Fruit fly (Drosophila melanogaster) whole organism, embryonic: ENCODE data around the gene CG11367.

ENCODE experiments used
- Ada2b ChIP-seq: fragments of 200-800 bp; sonication (Bioruptor generic); IDR thresholded peaks from 2 replicates; pipeline ENCODE4 v1.3.6; 2022; ENCODE audit warnings: missing biosample characterization, missing genetic modification characterization
- CG10366 ChIP-seq: fragments of 200-800 bp; sonication (Bioruptor generic); IDR thresholded peaks from 2 replicates; pipeline ENCODE4 v1.3.6; 2022; ENCODE audit warnings: missing biosample characterization, missing genetic modification characterization
- CG10565 ChIP-seq: fragments of 200-800 bp; sonication (Bioruptor generic); optimal IDR thresholded peaks from 3 replicates; lab custom pipeline; 2016; ENCODE audit warnings: missing biosample characterization, mild to moderate bottlenecking, missing genetic modification characterization
- CG10959 ChIP-seq: fragments of 200-800 bp; sonication (Bioruptor generic); IDR thresholded peaks from 2 replicates; pipeline ENCODE4 v1.3.6; 2022; ENCODE audit warnings: missing biosample characterization, missing genetic modification characterization
- CG11560 ChIP-seq: fragments of 200-800 bp; sonication (Bioruptor generic); IDR thresholded peaks from 3 replicates; pipeline ENCODE4 v1.3.6; 2022; ENCODE audit warnings: missing biosample characterization, missing genetic modification characterization
- CG1233 ChIP-seq: fragments of 200-800 bp; sonication (Bioruptor generic); optimal IDR thresholded peaks from 4 replicates; lab custom pipeline; 2018; ENCODE audit warnings: missing biosample characterization, mild to moderate bottlenecking, missing genetic modification characterization
- CG12659 ChIP-seq: fragments of 200-800 bp; sonication (Bioruptor generic); optimal IDR thresholded peaks from 3 replicates; lab custom pipeline; 2017; ENCODE audit warnings: mild to moderate bottlenecking, missing biosample characterization, missing genetic modification reagents, missing genetic modification characterization
- CG13894 ChIP-seq: fragments of 200-800 bp; sonication (Bioruptor generic); optimal IDR thresholded peaks from 3 replicates; lab custom pipeline; 2018; ENCODE audit warnings: missing biosample characterization, mild to moderate bottlenecking, missing genetic modification characterization, moderate library complexity
- CG15514 ChIP-seq: fragments of 200-800 bp; sonication (Bioruptor generic); optimal IDR thresholded peaks from 3 replicates; lab custom pipeline; 2017; ENCODE audit warnings: missing biosample characterization, missing genetic modification characterization, mild to moderate bottlenecking, moderate library complexity, missing genetic modification reagents
- CG15696 ChIP-seq: fragments of 200-800 bp; sonication (Bioruptor generic); optimal IDR thresholded peaks from 2 replicates; lab custom pipeline; 2019; ENCODE audit warnings: missing biosample characterization, mild to moderate bottlenecking, missing genetic modification characterization, moderate library complexity
- CG1647 ChIP-seq: fragments of 200-800 bp; sonication (Bioruptor generic); optimal IDR thresholded peaks from 3 replicates; lab custom pipeline; 2016; ENCODE audit warnings: missing biosample characterization, missing genetic modification characterization
- CG18476 ChIP-seq: fragments of 200-800 bp; sonication (Bioruptor generic); optimal IDR thresholded peaks from 2 replicates; lab custom pipeline; 2016; ENCODE audit warnings: missing biosample characterization, mild to moderate bottlenecking, missing genetic modification characterization
- CG2712 ChIP-seq: fragments of 200-800 bp; optimal IDR thresholded peaks from 3 replicates; lab custom pipeline; 2019; ENCODE audit warnings: missing biosample characterization, mild to moderate bottlenecking, missing genetic modification characterization, moderate library complexity
- CG7556 ChIP-seq: fragments of 200-800 bp; sonication (Bioruptor generic); optimal IDR thresholded peaks from 2 replicates; lab custom pipeline; 2017; ENCODE audit warnings: missing biosample characterization, mild to moderate bottlenecking, missing genetic modification characterization
- CG9215 ChIP-seq: fragments of 200-800 bp; sonication (Bioruptor generic); IDR thresholded peaks from 2 replicates; pipeline ENCODE4 v1.3.6; 2022; ENCODE audit warnings: missing biosample characterization, missing genetic modification characterization
- CG9437 ChIP-seq: fragments of 200-800 bp; sonication (Bioruptor generic); optimal IDR thresholded peaks from 2 replicates; lab custom pipeline; 2018; ENCODE audit warnings: missing biosample characterization, mild to moderate bottlenecking, missing genetic modification characterization
- D ChIP-seq, 2 experiments: fragments of 200-800 bp in 1 of 2; fragments of >200 bp in 1 of 2; sonication (Bioruptor generic) in 1 of 2; optimal IDR thresholded peaks; 2 replicates in 1 of 2; 3 replicates in 1 of 2; lab custom pipeline; 2017; ENCODE audit warnings: mild to moderate bottlenecking in 1 of 2, missing biosample characterization in 1 of 2, missing genetic modification characterization in 1 of 2, missing genetic modification reagents in 1 of 2
- D19B ChIP-seq: fragments of 200-800 bp; sonication (Bioruptor generic); optimal IDR thresholded peaks from 2 replicates; lab custom pipeline; 2017; ENCODE audit warnings: missing biosample characterization, mild to moderate bottlenecking, missing genetic modification characterization
- Dfd ChIP-seq, 2 experiments: fragments of >200 bp; optimal IDR thresholded peaks; 2 replicates each; lab custom pipeline; 2017; ENCODE audit warnings: missing biosample characterization in 2 of 2, missing genetic modification characterization in 2 of 2
- Gsc ChIP-seq: fragments of 200-800 bp; sonication (Bioruptor generic); IDR thresholded peaks from 2 replicates; pipeline ENCODE4 v1.3.6; 2022; ENCODE audit warnings: missing biosample characterization, missing genetic modification characterization
- HLH54F ChIP-seq: fragments of 200-800 bp; sonication (Bioruptor generic); optimal IDR thresholded peaks from 3 replicates; lab custom pipeline; 2016; ENCODE audit warnings: missing biosample characterization, missing genetic modification characterization
- Hr78 ChIP-seq, 2 experiments: fragments of 200-800 bp in 1 of 2; fragments of >200 bp in 1 of 2; sonication (Bioruptor generic) in 1 of 2; optimal IDR thresholded peaks; 2 replicates each; lab custom pipeline; 2017 to 2019; ENCODE audit warnings: missing biosample characterization in 2 of 2, missing genetic modification characterization in 2 of 2, mild to moderate bottlenecking in 1 of 2, moderate library complexity in 1 of 2
- Med ChIP-seq: fragments of 200-800 bp; sonication (Bioruptor generic); peaks from one replicate; lab custom pipeline; 2016; ENCODE audit warnings: missing biosample characterization, missing genetic modification characterization, mild to moderate bottlenecking, inconsistent platforms, moderate library complexity
- Mrtf ChIP-seq: fragments of 200-800 bp; sonication (Bioruptor generic); IDR thresholded peaks from 3 replicates; pipeline ENCODE4 v1.3.6; 2022; ENCODE audit warnings: missing biosample characterization, missing genetic modification characterization
- NfI ChIP-seq: fragments of 200-800 bp; sonication (Bioruptor generic); optimal IDR thresholded peaks from 3 replicates; lab custom pipeline; 2018; ENCODE audit warnings: missing biosample characterization, mild to moderate bottlenecking, missing genetic modification characterization, moderate library complexity
- Pdp1 ChIP-seq, 2 experiments: fragments of 200-800 bp; sonication (Bioruptor generic); optimal IDR thresholded peaks; 3 replicates each; lab custom pipeline; 2016; ENCODE audit warnings: missing biosample characterization in 2 of 2, missing genetic modification characterization in 2 of 2, mild to moderate bottlenecking in 1 of 2, moderate library complexity in 1 of 2
- Sry-δ ChIP-seq: fragments of 200-800 bp; sonication (Bioruptor generic); optimal IDR thresholded peaks from 2 replicates; lab custom pipeline; 2016; ENCODE audit warnings: missing biosample characterization, missing genetic modification characterization
- Taf1 ChIP-seq: fragments of 200-800 bp; sonication (Bioruptor generic); IDR thresholded peaks from 2 replicates; pipeline ENCODE4 v1.3.6; 2022; ENCODE audit warnings: missing biosample characterization, missing genetic modification characterization
- ac ChIP-seq: fragments of 200-800 bp; sonication (Bioruptor generic); optimal IDR thresholded peaks from 3 replicates; lab custom pipeline; 2017; ENCODE audit warnings: missing biosample characterization, mild to moderate bottlenecking, missing genetic modification characterization
- cg ChIP-seq: fragments of 200-800 bp; sonication (Bioruptor generic); optimal IDR thresholded peaks from 3 replicates; lab custom pipeline; 2019; ENCODE audit warnings: missing biosample characterization, mild to moderate bottlenecking, missing genetic modification characterization, moderate library complexity
- crc ChIP-seq: fragments of 200-800 bp; sonication (Bioruptor generic); optimal IDR thresholded peaks from 2 replicates; lab custom pipeline; 2016; ENCODE audit warnings: missing biosample characterization, missing genetic modification characterization
- dan ChIP-seq: fragments of 200-800 bp; sonication (Bioruptor generic); IDR thresholded peaks from 2 replicates; pipeline ENCODE4 v1.3.6; 2022; ENCODE audit warnings: missing biosample characterization, missing genetic modification characterization
- kay ChIP-seq: fragments of 200-800 bp; sonication (Bioruptor generic); optimal IDR thresholded peaks from 2 replicates; lab custom pipeline; 2016; ENCODE audit warnings: missing biosample characterization, missing genetic modification characterization
- lmd ChIP-seq: fragments of 200-800 bp; sonication (Bioruptor generic); IDR thresholded peaks from 2 replicates; pipeline ENCODE4 v1.3.6; 2022; ENCODE audit warnings: missing biosample characterization, missing genetic modification characterization
- luna ChIP-seq: fragments of 200-800 bp; sonication (Bioruptor generic); optimal IDR thresholded peaks from 2 replicates; lab custom pipeline; 2016; ENCODE audit warnings: missing biosample characterization, missing genetic modification characterization
- maf-S ChIP-seq: fragments of 200-800 bp; sonication (Bioruptor generic); optimal IDR thresholded peaks from 2 replicates; lab custom pipeline; 2016; ENCODE audit warnings: missing biosample characterization, missing genetic modification characterization
- nau ChIP-seq: fragments of 200-800 bp; sonication (Bioruptor generic); optimal IDR thresholded peaks from 3 replicates; lab custom pipeline; 2017; ENCODE audit warnings: missing biosample characterization, mild to moderate bottlenecking, missing genetic modification characterization, missing genetic modification reagents
- odd ChIP-seq: fragments of 200-800 bp; sonication (Bioruptor generic); optimal IDR thresholded peaks from 2 replicates; lab custom pipeline; 2017; ENCODE audit warnings: missing biosample characterization, mild to moderate bottlenecking, missing genetic modification characterization
- scrt ChIP-seq: fragments of 200-800 bp; sonication (Bioruptor generic); optimal IDR thresholded peaks from 2 replicates; lab custom pipeline; 2018; ENCODE audit warnings: missing biosample characterization, mild to moderate bottlenecking, missing genetic modification characterization, moderate library complexity
- seq ChIP-seq: fragments of 200-800 bp; sonication (Bioruptor generic); IDR thresholded peaks from 2 replicates; pipeline ENCODE4 v1.3.6; 2022; ENCODE audit warnings: missing biosample characterization, missing genetic modification characterization
- sim ChIP-seq: fragments of 200-800 bp; sonication (Bioruptor generic); IDR thresholded peaks from 2 replicates; pipeline ENCODE4 v1.3.6; 2022; ENCODE audit warnings: missing biosample characterization, missing genetic modification characterization
- sisA ChIP-seq: fragments of 200-800 bp; sonication (Bioruptor generic); IDR thresholded peaks from 2 replicates; pipeline ENCODE4 v1.3.6; 2022; ENCODE audit warnings: missing biosample characterization, missing genetic modification characterization
- sna ChIP-seq: fragments of 200-800 bp; sonication (Bioruptor generic); IDR thresholded peaks from 2 replicates; pipeline ENCODE4 v1.3.6; 2022; ENCODE audit warnings: missing biosample characterization, missing genetic modification characterization; ENCODE audit not compliant: partially characterized antibody
- ssp ChIP-seq: fragments of 200-800 bp; sonication (Bioruptor generic); IDR thresholded peaks from 2 replicates; pipeline ENCODE4 v1.3.6; 2022; ENCODE audit warnings: missing biosample characterization, missing genetic modification characterization
- tll ChIP-seq, 2 experiments: fragments of 200-800 bp in 1 of 2; fragments of >200 bp in 1 of 2; sonication (Bioruptor generic) in 1 of 2; optimal IDR thresholded peaks; 2 replicates each; lab custom pipeline; 2017 to 2019; ENCODE audit warnings: missing biosample characterization in 2 of 2, missing genetic modification characterization in 2 of 2, mild to moderate bottlenecking in 1 of 2, moderate library complexity in 1 of 2
- toy ChIP-seq: fragments of 200-800 bp; sonication (Bioruptor generic); IDR thresholded peaks from 2 replicates; pipeline ENCODE4 v1.3.6; 2022; ENCODE audit warnings: missing biosample characterization, missing genetic modification characterization
- trem ChIP-seq: fragments of 200-800 bp; optimal IDR thresholded peaks from 3 replicates; lab custom pipeline; 2019; ENCODE audit warnings: missing biosample characterization, mild to moderate bottlenecking, missing genetic modification characterization, moderate library complexity
- ttk ChIP-seq: fragments of 200-800 bp; sonication (Bioruptor generic); IDR thresholded peaks from 2 replicates; pipeline ENCODE4 v2.1.2; 2022; ENCODE audit warnings: missing biosample characterization, missing genetic modification characterization
- wdn ChIP-seq: fragments of 200-800 bp; sonication (Bioruptor generic); IDR thresholded peaks from 2 replicates; pipeline ENCODE4 v1.3.6; 2022; ENCODE audit warnings: missing biosample characterization, missing genetic modification characterization
- zfh2 ChIP-seq: fragments of 200-800 bp; sonication (Bioruptor generic); optimal IDR thresholded peaks from 2 replicates; lab custom pipeline; 2016; ENCODE audit warnings: missing biosample characterization, missing genetic modification characterization

CG11367 gene

DNA sequence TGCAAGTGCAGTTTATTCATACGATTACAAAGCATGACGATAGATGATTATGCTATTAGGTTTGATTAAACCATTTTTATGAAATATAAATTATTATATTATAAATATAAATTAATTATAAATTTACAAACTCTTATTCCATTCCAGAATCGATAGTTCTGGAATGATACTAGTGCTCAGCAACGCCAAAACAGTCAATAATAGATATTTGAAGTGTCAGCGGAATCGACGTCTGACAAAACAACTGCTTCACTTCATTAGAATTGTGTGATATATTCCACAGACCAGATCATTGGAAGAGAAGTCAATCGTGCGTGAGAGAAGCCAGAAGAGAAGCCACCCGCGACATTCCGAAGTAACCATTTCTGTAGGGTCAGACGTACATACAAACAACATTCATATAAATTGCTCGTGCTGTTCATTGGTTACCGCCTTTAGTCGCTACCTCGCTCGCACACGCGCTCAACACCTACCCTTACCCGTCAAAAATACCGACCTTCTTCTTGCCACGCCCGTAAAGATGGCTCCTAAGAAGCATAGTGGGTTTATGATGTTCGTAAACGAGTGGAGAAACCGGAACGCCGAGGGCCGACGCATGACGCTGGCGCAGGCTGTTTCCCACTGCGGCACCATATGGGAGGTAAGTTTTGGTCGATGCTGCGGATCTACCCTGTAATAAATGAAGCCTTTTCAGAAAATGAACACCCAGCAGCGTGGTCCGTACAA is 3.7 kb upstream of the CG11367 start (continued):
- no peak for TF ChIP-seq CG13894
- TF ChIP-seq maf-S, result no peak
- TF ChIP-seq CG15514 (GFP tag; lab: Kevin White, UChicago), result no peak
- no peak for TF ChIP-seq Mrtf (GFP tag; lab: Robert Waterston, UW)
- TF ChIP-seq crc (GFP tag; lab: Kevin White, UChicago), result no peak
- no peak for TF ChIP-seq wdn (GFP tag; lab: Robert Waterston, UW)
- TF ChIP-seq Dfd (GFP tag; optimal IDR thresholded peaks at IDR 0.05; lab: Kevin White, UChicago), result no peak
- TF ChIP-seq toy, result no peak
- TF ChIP-seq zfh2, result no peak
- TF ChIP-seq HLH54F (GFP tag; lab: Kevin White, UChicago), result no peak
- peak; percentile 62 for TF ChIP-seq D19B
- TF ChIP-seq CG9215 (GFP tag; lab: Robert Waterston, UW), result no peak
- TF ChIP-seq dan (GFP tag; lab: Robert Waterston, UW), result no peak
- TF ChIP-seq CG1233 (GFP tag; lab: Kevin White, UChicago), result no peak
- TF ChIP-seq Ada2b (GFP tag; lab: Robert Waterston, UW), result no peak
- no peak for TF ChIP-seq CG15696 (tag; lab: Kevin White, UChicago)
- TF ChIP-seq odd (GFP tag; lab: Kevin White, UChicago), result no peak
- no peak for TF ChIP-seq D (optimal IDR thresholded peaks at IDR 0.05; lab: Kevin White, UChicago)
- TF ChIP-seq D (GFP tag; optimal IDR thresholded peaks at IDR 0.05; lab: Kevin White, UChicago), result no peak
- TF ChIP-seq CG12659 (GFP tag; lab: Kevin White, UChicago), result no peak
- TF ChIP-seq sisA (GFP tag; lab: Robert Waterston, UW), result no peak
- TF ChIP-seq CG7556, result no peak
- TF ChIP-seq sna (GFP tag; lab: Robert Waterston, UW), result no peak
- no peak for TF ChIP-seq Sry-δ (GFP tag; lab: Kevin White, UChicago)
- no peak for TF ChIP-seq CG18476 (GFP tag; lab: Kevin White, UChicago)
- TF ChIP-seq CG11560, result no peak
- no peak for TF ChIP-seq CG10959 (GFP tag; lab: Robert Waterston, UW)
- TF ChIP-seq ttk (GFP tag; lab: Robert Waterston, UW), result no peak
- TF ChIP-seq tll (GFP tag; optimal IDR thresholded peaks at IDR 0.05; lab: Kevin White, UChicago), result peak in 1 of 2 experiments; percentile 59
- no peak for TF ChIP-seq CG10565 (GFP tag; lab: Kevin White, UChicago)
- TF ChIP-seq lmd (GFP tag; lab: Robert Waterston, UW), result no peak
- TF ChIP-seq trem (tag; lab: Kevin White, UChicago), result no peak
- peak; percentile 1 for TF ChIP-seq CG2712
- peak; percentile 2 for TF ChIP-seq cg (GFP tag; lab: Kevin White, UChicago)
- no peak for TF ChIP-seq Gsc
- peak; percentile 70 for TF ChIP-seq Med (GFP tag; lab: Kevin White, UChicago)
- TF ChIP-seq Pdp1 (GFP tag; optimal IDR thresholded peaks at IDR 0.05; lab: Kevin White, UChicago), result no peak
- TF ChIP-seq NfI (GFP tag; lab: Kevin White, UChicago), result no peak
- no peak for TF ChIP-seq CG10366
- no peak for TF ChIP-seq luna (GFP tag; lab: Kevin White, UChicago)
- TF ChIP-seq Hr78 (GFP tag; optimal IDR thresholded peaks at IDR 0.05; lab: Kevin White, UChicago), result no peak
- TF ChIP-seq CG1647 (GFP tag; lab: Kevin White, UChicago), result no peak
- no peak for TF ChIP-seq Taf1 (GFP tag; lab: Robert Waterston, UW)
- TF ChIP-seq ssp, result peak; percentile 38
- TF ChIP-seq scrt (GFP tag; lab: Kevin White, UChicago), result no peak
- no peak for TF ChIP-seq nau
- TF ChIP-seq sim (GFP tag; lab: Robert Waterston, UW), result no peak
- no peak for TF ChIP-seq ac (GFP tag; lab: Kevin White, UChicago)
- no peak for TF ChIP-seq kay (GFP tag; lab: Kevin White, UChicago)
- TF ChIP-seq CG9437 (GFP tag; lab: Kevin White, UChicago), result no peak
- peak; percentile 59; the same call in 1 of the 2 replicates for TF ChIP-seq seq (GFP tag; lab: Robert Waterston, UW)
